Worm (Caenorhabditis elegans): Measurements from ENCODE around the gene pstk-1.
A peak's percentile ranks its signal among the peaks of the same experiment; 100 is the strongest.

pstk-1 gene

DNA sequence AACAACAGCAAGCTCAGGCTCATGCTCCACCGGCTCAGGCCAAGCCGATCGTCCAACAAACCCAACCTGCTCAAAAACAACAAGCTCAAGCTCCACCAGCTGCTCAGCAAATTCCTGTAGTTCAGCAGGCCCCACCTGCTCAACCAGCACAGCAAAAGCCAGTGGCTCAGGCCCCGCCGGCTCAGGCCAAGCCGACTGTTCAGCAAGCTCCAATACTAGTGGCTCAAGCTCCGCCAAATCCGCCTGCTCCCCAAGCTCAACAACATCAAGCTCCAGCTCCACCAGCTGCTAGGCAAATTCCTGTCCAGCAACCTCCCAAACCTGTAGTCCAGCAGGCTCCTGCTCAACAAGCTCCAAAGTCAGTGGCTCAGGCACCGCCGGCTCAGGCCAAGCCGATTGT, 3.4 kb downstream of the pstk-1 start:
- TF ChIP-seq zfh-2 (GFP tag; conservative IDR thresholded peaks at IDR 0.05) = peak; percentile 71
- no peak for TF ChIP-seq Y95B8A.8 (GFP tag; IDR thresholded peaks at IDR 0.05)
- peak; percentile 69; the same call in 1 of the 2 replicates for TF ChIP-seq egrh-3 (GFP tag; IDR thresholded peaks at IDR 0.05)

DNA sequence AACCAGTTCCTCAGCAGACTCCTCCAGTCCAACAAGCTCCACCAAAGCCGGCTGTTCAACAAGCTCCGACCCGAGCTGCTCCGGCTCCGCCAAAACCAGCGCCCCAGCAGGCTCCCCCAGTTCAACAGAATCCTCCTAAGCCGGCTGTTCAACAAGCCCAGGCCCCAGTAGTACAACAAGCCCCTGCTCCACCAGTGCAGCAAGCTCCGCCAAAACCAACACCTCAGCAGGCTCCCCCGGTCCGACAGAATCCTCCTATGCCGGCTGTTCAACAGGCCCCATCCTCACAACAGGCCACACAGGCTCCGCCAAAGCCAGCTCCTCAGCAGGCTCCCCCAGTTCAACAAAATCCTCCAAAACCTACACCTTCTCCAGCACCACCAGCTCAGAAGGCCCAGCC, 4.2 kb downstream of the pstk-1 start:
- TF ChIP-seq zfh-2 (GFP tag; conservative IDR thresholded peaks at IDR 0.05) = peak; percentile 74
- TF ChIP-seq ceh-27 (GFP tag; optimal IDR thresholded peaks at IDR 0.05) = no peak
- no peak for TF ChIP-seq F52B5.7 (tag; optimal IDR thresholded peaks at IDR 0.05)
- TF ChIP-seq die-1 (tag; optimal IDR thresholded peaks at IDR 0.05) = no peak
- TF ChIP-seq madf-6 (GFP tag; IDR thresholded peaks at IDR 0.05) = no peak
- TF ChIP-seq hlh-26 (GFP tag; conservative IDR thresholded peaks at IDR 0.05) = no peak
- TF ChIP-seq attf-6 (GFP tag; IDR thresholded peaks at IDR 0.05) = no peak
- TF ChIP-seq ztf-22 (GFP tag; optimal IDR thresholded peaks at IDR 0.05) = no peak
- no peak for TF ChIP-seq nhr-90 (tag; optimal IDR thresholded peaks at IDR 0.05)
- no peak for TF ChIP-seq dpff-1 (tag; optimal IDR thresholded peaks at IDR 0.05)
- no peak for TF ChIP-seq D2030.7 (GFP tag; IDR thresholded peaks at IDR 0.05)
- peak; percentile 77; the same call in 1 of the 2 replicates for TF ChIP-seq egrh-3 (GFP tag; IDR thresholded peaks at IDR 0.05)
- TF ChIP-seq lin-26 (GFP tag; IDR thresholded peaks at IDR 0.05) = 0 out of 2 replicates have a peak, but pooled peaks have one; percentile 10
- TF ChIP-seq hmg-20 (GFP tag; IDR thresholded peaks at IDR 0.05) = no peak
- TF ChIP-seq rpc-1 (optimal IDR thresholded peaks at IDR 0.05) = no peak
- no peak for TF ChIP-seq rpc-1 (tag; optimal IDR thresholded peaks at IDR 0.05)

DNA sequence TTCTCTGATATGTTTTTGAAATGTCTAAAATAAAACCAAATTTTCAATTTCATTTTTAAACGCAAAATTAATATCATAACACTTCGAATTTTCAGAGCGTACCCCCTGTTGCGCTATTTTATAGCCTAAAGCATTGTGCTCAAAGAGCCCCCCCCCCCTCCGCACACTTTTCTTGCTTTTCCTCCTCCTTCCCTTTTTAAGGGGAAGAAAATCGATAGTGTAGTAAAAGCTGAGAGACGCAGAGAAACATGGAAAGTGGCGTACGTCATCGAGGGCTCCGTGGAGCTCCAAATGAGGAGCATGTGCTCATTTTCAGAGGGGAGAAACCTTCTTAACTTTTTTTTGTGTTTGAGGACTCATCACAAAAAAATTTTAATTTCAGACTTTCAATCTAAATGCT, 6.1 kb downstream of the pstk-1 start, which contains the start of gene cccp-1:
Gene cccp-1, plus strand, starts transcription at position 377 of the 400 bp plus-strand sequence.
- TF ChIP-seq hmg-1.2 (GFP tag; IDR thresholded peaks at IDR 0.05) = peak; percentile 82
- TF ChIP-seq ama-1 (optimal IDR thresholded peaks at IDR 0.05) = no peak
- no peak for TF ChIP-seq ama-1 (GFP tag; optimal IDR thresholded peaks at IDR 0.05)
- TF ChIP-seq nhr-120 (GFP tag; IDR thresholded peaks at IDR 0.05) = no peak
- TF ChIP-seq ceh-79 (tag; optimal IDR thresholded peaks at IDR 0.05) = no peak
- 0 out of 2 replicates have a peak, but pooled peaks have one; percentile 7 for TF ChIP-seq dox-1 (GFP tag; IDR thresholded peaks at IDR 0.05)
- no peak for TF ChIP-seq ztf-25 (GFP tag; IDR thresholded peaks at IDR 0.05)
- TF ChIP-seq cebp-1 (GFP tag; IDR thresholded peaks at IDR 0.05) = no peak
- peak; percentile 14 for TF ChIP-seq cebp-1 (tag; optimal IDR thresholded peaks at IDR 0.05)
- TF ChIP-seq ztf-28 (GFP tag; IDR thresholded peaks at IDR 0.05) = no peak
- TF ChIP-seq zfh-2 (GFP tag; conservative IDR thresholded peaks at IDR 0.05) = peak; percentile 29; the same call in 1 of the 2 replicates
- TF ChIP-seq mcd-1 (GFP tag; IDR thresholded peaks at IDR 0.05) = peak; percentile 15; the same call in 1 of the 2 replicates
- TF ChIP-seq repo-1 (tag; optimal IDR thresholded peaks at IDR 0.05) = no peak
- TF ChIP-seq cebp-2 (GFP tag; IDR thresholded peaks at IDR 0.05) = no peak
- no peak for TF ChIP-seq ztf-6 (GFP tag; IDR thresholded peaks at IDR 0.05)

- no peak for TF ChIP-seq Y56A3A.18 (GFP tag; IDR thresholded peaks at IDR 0.05)
- no peak for TF ChIP-seq F39B2.1 (GFP tag; IDR thresholded peaks at IDR 0.05)
- no peak for TF ChIP-seq hlh-12 (tag; optimal IDR thresholded peaks at IDR 0.05)
- TF ChIP-seq madf-3 (GFP tag; IDR thresholded peaks at IDR 0.05) = no peak
- TF ChIP-seq ztf-22 (GFP tag; optimal IDR thresholded peaks at IDR 0.05) = no peak
Observed at ce11 chrIII:12484432-12484831, 18.0 kb downstream of the pstk-1 start, which contains the start of gene arrd-16. TSS of gene arrd-16 (plus strand) at chrIII:12484732.

DNA sequence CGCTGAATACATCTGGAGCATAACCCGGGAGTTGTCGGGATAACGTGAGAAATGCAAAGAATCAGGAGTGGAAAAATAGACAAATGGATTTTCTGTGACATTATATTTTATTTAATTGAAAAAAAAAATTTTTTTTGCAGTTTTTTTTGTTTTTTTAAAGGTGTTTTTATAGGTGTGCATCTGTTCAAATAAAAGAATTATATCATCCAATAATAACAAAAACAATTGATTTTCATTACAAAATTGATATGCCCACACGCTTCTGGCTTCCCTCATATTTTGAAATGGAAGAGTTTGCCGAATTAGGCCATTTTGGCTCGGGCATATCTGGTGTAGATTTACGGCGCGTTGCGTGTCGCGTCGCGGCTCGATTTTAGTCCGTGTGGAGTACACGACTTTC, 25.6 kb downstream of the pstk-1 start, which contains the start of gene Y49E10.25:
Gene Y49E10.25, minus strand, starts transcription at position 101 of the 400 bp plus-strand sequence.
- no peak for TF ChIP-seq lir-1 (GFP tag; conservative IDR thresholded peaks at IDR 0.05)
- no peak for TF ChIP-seq lsy-27 (tag; optimal IDR thresholded peaks at IDR 0.05; ENCODE audit: borderline replicate concordance, insufficient read depth)
- no peak for TF ChIP-seq mxl-1 (tag; optimal IDR thresholded peaks at IDR 0.05)
- no peak for TF ChIP-seq ceh-100 (GFP tag; IDR thresholded peaks at IDR 0.05)
- TF ChIP-seq attf-6 (GFP tag; IDR thresholded peaks at IDR 0.05) = no peak
- no peak for TF ChIP-seq F52B5.7 (tag; optimal IDR thresholded peaks at IDR 0.05)
- TF ChIP-seq nfya-2 (GFP tag; IDR thresholded peaks at IDR 0.05) = no peak
- no peak for TF ChIP-seq hlh-26 (GFP tag; conservative IDR thresholded peaks at IDR 0.05)
- TF ChIP-seq F57A8.1 (GFP tag; optimal IDR thresholded peaks at IDR 0.05) = no peak
- TF ChIP-seq nhr-90 (tag; optimal IDR thresholded peaks at IDR 0.05) = no peak
- TF ChIP-seq ceh-79 (tag; optimal IDR thresholded peaks at IDR 0.05) = no peak
- TF ChIP-seq cebp-1 (GFP tag; IDR thresholded peaks at IDR 0.05) = no peak
- TF ChIP-seq cebp-1 (tag; optimal IDR thresholded peaks at IDR 0.05) = no peak
